Worm (Caenorhabditis elegans) whole organism, late embryonic: ENCODE measurements around the gene iglr-1.

Experiments used
- K02D7.2 ChIP-seq: sonication (generic microtip); optimal IDR thresholded peaks from 2 replicates; lab custom pipeline; 2017; ENCODE audit warnings: mild to moderate bottlenecking, missing genetic modification characterization, missing compliant biosample characterization
- ets-4 ChIP-seq: sonication (generic microtip); optimal IDR thresholded peaks from 2 replicates; lab custom pipeline; 2016; ENCODE audit warnings: missing genetic modification characterization, missing compliant biosample characterization
- lin-11 ChIP-seq: fragments of 200-800 bp; sonication (Bioruptor generic); optimal IDR thresholded peaks from 2 replicates; lab custom pipeline; 2018; ENCODE audit warnings: mild to moderate bottlenecking, missing genetic modification characterization, missing compliant biosample characterization
- mec-3 ChIP-seq: sonication (generic microtip); optimal IDR thresholded peaks from 2 replicates; lab custom pipeline; 2016; ENCODE audit warnings: borderline replicate concordance, missing genetic modification characterization, missing compliant biosample characterization
- nfya-1 ChIP-seq: sonication (generic microtip); optimal IDR thresholded peaks from 2 replicates; lab custom pipeline; 2017; ENCODE audit warnings: missing genetic modification characterization, mild to moderate bottlenecking, missing compliant biosample characterization, antibody characterized with exemption, moderate library complexity
- nhr-11 ChIP-seq: fragments of 150-350 bp; optimal IDR thresholded peaks from 2 replicates; lab custom pipeline; 2014; ENCODE audit warnings: missing biosample characterization, missing genetic modification characterization
- npax-4 ChIP-seq: sonication (generic microtip); optimal IDR thresholded peaks from 2 replicates; lab custom pipeline; 2016; ENCODE audit warnings: missing genetic modification characterization, missing compliant biosample characterization
- sdc-2 ChIP-seq: sonication (generic microtip); optimal IDR thresholded peaks from 2 replicates; lab custom pipeline; 2016; ENCODE audit warnings: missing genotype, missing genetic modification characterization, missing compliant biosample characterization

DNA sequence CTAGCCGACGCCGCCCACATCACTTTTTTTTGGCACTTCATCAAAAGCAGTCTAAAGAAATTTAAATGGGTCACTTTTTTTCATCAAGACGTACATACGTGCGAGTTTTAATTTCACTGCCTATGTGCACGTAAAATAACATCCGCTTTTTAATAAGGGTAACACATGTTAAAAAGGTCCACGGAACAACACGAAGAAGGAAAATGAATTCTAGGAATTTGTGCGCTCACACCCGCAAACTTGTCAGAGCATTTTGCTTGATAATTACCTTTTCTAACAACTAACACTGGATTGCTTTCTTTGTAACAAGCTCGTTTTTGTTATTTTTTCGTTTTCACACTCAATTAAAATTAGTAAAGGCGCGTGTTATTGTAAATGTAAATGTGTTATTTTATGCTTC is 17.5 kb upstream of the iglr-1 start:
- TF ChIP-seq lin-11 (tag; lab: Kevin White, UChicago) (no peak), npax-4 (tag; lab: Kevin White, UChicago) (no peak), K02D7.2 (no peak), sdc-2 (no peak), nfya-1 (tag; lab: Kevin White, UChicago) (no peak), mec-3 (tag; lab: Kevin White, UChicago) (no peak), nhr-11 (no peak), ets-4 (tag; lab: Kevin White, UChicago) (no peak)
